Worm (Caenorhabditis elegans) whole organism, L4/young adult: ENCODE results near the gene exp-1.

Experiments used
- dao-5 ChIP-seq: sonication (generic microtip); optimal IDR thresholded peaks from 2 replicates; lab custom pipeline; 2016; ENCODE audit warnings: missing genotype, missing genetic modification characterization, moderate library complexity, missing compliant biosample characterization
- him-1 ChIP-seq: sonication (generic microtip); optimal IDR thresholded peaks from 2 replicates; lab custom pipeline; 2016; ENCODE audit warnings: missing genotype, missing genetic modification reagents, missing genetic modification characterization, missing compliant biosample characterization

DNA sequence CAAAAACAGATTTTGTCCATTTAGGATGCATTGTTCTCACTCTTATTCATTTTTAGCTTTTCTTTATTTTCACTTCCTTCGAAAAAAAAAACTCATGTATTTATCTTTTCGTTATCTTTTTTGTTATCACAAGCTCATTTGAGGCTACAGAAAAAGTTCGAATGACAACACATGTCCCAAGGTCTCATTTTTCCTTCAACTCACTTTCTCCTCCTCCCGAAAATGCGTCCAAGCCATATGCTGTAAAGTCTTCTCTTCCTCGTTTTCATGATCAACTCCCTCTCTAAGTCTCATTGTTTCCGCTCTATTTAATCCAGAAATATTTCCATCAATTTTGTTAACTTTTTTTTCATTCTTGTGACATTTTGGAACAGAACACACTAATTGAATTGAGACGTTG, 20.4 kb upstream of the exp-1 start:
- no peak for TF ChIP-seq dao-5 (tag; lab: Kevin White, UChicago)
- no peak for TF ChIP-seq him-1 (tag; lab: Kevin White, UChicago)
